Worm (Caenorhabditis elegans) whole organism, L1 larva: ENCODE data around the gene epc-1.

Experiments used
- C16A3.4 ChIP-seq: fragments of 150-350 bp; optimal IDR thresholded peaks from 2 replicates; lab custom pipeline; 2014; ENCODE audit warnings: missing biosample characterization, missing genetic modification characterization
- C34B4.2 ChIP-seq: sonication (generic microtip); optimal IDR thresholded peaks from 2 replicates; lab custom pipeline; 2017; ENCODE audit warnings: mild to moderate bottlenecking, missing genetic modification characterization, missing compliant biosample characterization
- alr-1 ChIP-seq: fragments of 200-800 bp; sonication (Bioruptor generic); optimal IDR thresholded peaks from 2 replicates; lab custom pipeline; 2018; ENCODE audit warnings: borderline replicate concordance, mild to moderate bottlenecking, missing genetic modification characterization, missing compliant biosample characterization
- aly-2 ChIP-seq: fragments of 150-350 bp; optimal IDR thresholded peaks from 2 replicates; lab custom pipeline; 2014; ENCODE audit warnings: missing biosample characterization, missing genetic modification characterization
- blmp-1 ChIP-seq: fragments of 150-350 bp; optimal IDR thresholded peaks from 2 replicates; lab custom pipeline; 2014; ENCODE audit warnings: missing biosample characterization, missing genetic modification characterization
- ceh-63 ChIP-seq: fragments of 200-800 bp; sonication (Bioruptor generic); optimal IDR thresholded peaks from 2 replicates; lab custom pipeline; 2018; ENCODE audit warnings: mild to moderate bottlenecking, missing genetic modification characterization, missing compliant biosample characterization
- ceh-8 ChIP-seq: fragments of 200-800 bp; sonication (Bioruptor generic); optimal IDR thresholded peaks from 2 replicates; lab custom pipeline; 2018; ENCODE audit warnings: mild to moderate bottlenecking, missing genetic modification characterization, moderate library complexity, missing compliant biosample characterization
- ceh-88 ChIP-seq: fragments of 200-800 bp; sonication (Bioruptor generic); IDR thresholded peaks from 2 replicates; pipeline ENCODE4 v1.3.6; 2022; ENCODE audit warnings: missing genetic modification characterization, missing compliant biosample characterization
- dpl-1 ChIP-seq, 3 experiments: fragments of 150-350 bp in 2 of 3; sonication (generic microtip) in 1 of 3; optimal IDR thresholded peaks; 2 replicates each; lab custom pipeline; 2014 to 2017; ENCODE audit warnings: missing biosample characterization in 3 of 3, missing genetic modification characterization in 3 of 3, missing genetic modification reagents in 3 of 3
- efl-1 ChIP-seq, 4 experiments: fragments of 150-350 bp; optimal IDR thresholded peaks in 3 of 4; peaks in 1 of 4; 1 replicate in 1 of 4; 2 replicates in 3 of 4; lab custom pipeline; 2014; ENCODE audit warnings: missing biosample characterization in 2 of 4, missing genetic modification characterization in 2 of 4, missing genetic modification reagents in 2 of 4
- efl-3 ChIP-seq: fragments of 200-800 bp; sonication (Bioruptor generic); optimal IDR thresholded peaks from 2 replicates; lab custom pipeline; 2018; ENCODE audit warnings: mild to moderate bottlenecking, missing genetic modification characterization, missing compliant biosample characterization
- egl-13 ChIP-seq: sonication (generic microtip); optimal IDR thresholded peaks from 2 replicates; lab custom pipeline; 2016; ENCODE audit warnings: missing genotype, missing genetic modification reagents, missing genetic modification characterization, missing compliant biosample characterization
- elt-3 ChIP-seq, 6 experiments: fragments of 150-350 bp in 1 of 6; sonication (generic microtip); optimal IDR thresholded peaks; 2 replicates each; lab custom pipeline; 2017 to 2018; ENCODE audit warnings: missing biosample characterization in 6 of 6, missing genetic modification characterization in 6 of 6, inconsistent platforms in 1 of 6
- ets-5 ChIP-seq: fragments of 200-800 bp; sonication (Bioruptor generic); IDR thresholded peaks from 2 replicates; pipeline ENCODE4 v1.3.6; 2022; ENCODE audit warnings: missing genetic modification characterization, missing compliant biosample characterization
- fkh-4 ChIP-seq: sonication (generic microtip); optimal IDR thresholded peaks from 2 replicates; lab custom pipeline; 2016; ENCODE audit warnings: missing compliant biosample characterization, missing genetic modification characterization, borderline replicate concordance
- fkh-8 ChIP-seq: sonication (generic microtip); optimal IDR thresholded peaks from 2 replicates; lab custom pipeline; 2016; ENCODE audit warnings: mild to moderate bottlenecking, missing genetic modification characterization, missing compliant biosample characterization
- hlh-4 ChIP-seq: sonication (generic microtip); optimal IDR thresholded peaks from 2 replicates; lab custom pipeline; 2016; ENCODE audit warnings: mild to moderate bottlenecking, missing genetic modification characterization, missing compliant biosample characterization
- irx-1 ChIP-seq: sonication (generic microtip); optimal IDR thresholded peaks from 2 replicates; lab custom pipeline; 2016; ENCODE audit warnings: missing genetic modification characterization, missing compliant biosample characterization
- isw-1 ChIP-seq: fragments of 200-800 bp; sonication (Bioruptor generic); IDR thresholded peaks from 2 replicates; pipeline ENCODE4 v1.3.6; 2022; ENCODE audit warnings: missing genetic modification characterization, missing compliant biosample characterization
- lin-13 ChIP-seq: fragments of 150-350 bp; optimal IDR thresholded peaks from 2 replicates; lab custom pipeline; 2014; ENCODE audit warnings: missing biosample characterization, missing genetic modification reagents, missing genetic modification characterization
- lin-14 ChIP-seq: fragments of 200-800 bp; sonication (Bioruptor generic); optimal IDR thresholded peaks from 2 replicates; lab custom pipeline; 2018; ENCODE audit warnings: mild to moderate bottlenecking, missing genetic modification characterization, moderate library complexity, missing compliant biosample characterization
- lin-15B ChIP-seq: fragments of 150-350 bp; sonication (generic microtip); optimal IDR thresholded peaks from 3 replicates; lab custom pipeline; 2014; ENCODE audit warnings: missing biosample characterization, missing genetic modification characterization
- lin-35 ChIP-seq, 2 experiments: fragments of 150-350 bp; optimal IDR thresholded peaks; 2 replicates each; lab custom pipeline; 2014; ENCODE audit warnings: missing biosample characterization in 2 of 2, missing genetic modification characterization in 2 of 2, missing genetic modification reagents in 2 of 2
- lin-39 ChIP-seq: fragments of 150-350 bp; optimal IDR thresholded peaks from 2 replicates; lab custom pipeline; 2014; ENCODE audit warnings: missing biosample characterization, missing genetic modification reagents, missing genetic modification characterization
- lir-3 ChIP-seq: sonication (generic microtip); optimal IDR thresholded peaks from 2 replicates; lab custom pipeline; 2016; ENCODE audit warnings: mild to moderate bottlenecking, missing genetic modification characterization, moderate library complexity, missing compliant biosample characterization; ENCODE audit not compliant: poor library complexity
- mab-9 ChIP-seq: fragments of 200-800 bp; sonication (Bioruptor generic); IDR thresholded peaks from 2 replicates; pipeline ENCODE4 v1.3.6; 2022; ENCODE audit warnings: missing genetic modification reagents, missing genetic modification characterization, missing compliant biosample characterization
- mef-2 ChIP-seq: fragments of 150-350 bp; optimal IDR thresholded peaks from 2 replicates; lab custom pipeline; 2014; ENCODE audit warnings: missing biosample characterization, missing genetic modification characterization
- nhr-12 ChIP-seq: sonication (generic microtip); optimal IDR thresholded peaks from 2 replicates; lab custom pipeline; 2017; ENCODE audit warnings: missing biosample characterization, missing genetic modification characterization
- nhr-19 ChIP-seq: fragments of 200-800 bp; sonication (Bioruptor generic); conservative IDR thresholded peaks from 2 replicates; pipeline ENCODE4 v1.3.6; 2022; ENCODE audit warnings: missing genetic modification characterization, missing compliant biosample characterization
- nhr-20 ChIP-seq: sonication (generic microtip); optimal IDR thresholded peaks from 2 replicates; lab custom pipeline; 2016; ENCODE audit warnings: mild to moderate bottlenecking, missing genetic modification characterization, missing compliant biosample characterization
- nhr-47 ChIP-seq: sonication (generic microtip); optimal IDR thresholded peaks from 2 replicates; lab custom pipeline; 2016; ENCODE audit warnings: mild to moderate bottlenecking, missing genetic modification characterization, moderate library complexity, missing compliant biosample characterization
- nhr-71 ChIP-seq: sonication (generic microtip); optimal IDR thresholded peaks from 2 replicates; lab custom pipeline; 2016; ENCODE audit warnings: mild to moderate bottlenecking, missing genetic modification characterization, moderate library complexity, missing compliant biosample characterization
- nhr-77 ChIP-seq: fragments of 150-350 bp; optimal IDR thresholded peaks from 2 replicates; lab custom pipeline; 2014; ENCODE audit warnings: missing biosample characterization, missing genetic modification characterization
- nhr-85 ChIP-seq: sonication (generic microtip); peaks from one replicate; lab custom pipeline; 2016; ENCODE audit warnings: missing genetic modification characterization, inconsistent platforms, missing compliant biosample characterization
- nhr-90 ChIP-seq: sonication (generic microtip); optimal IDR thresholded peaks from 2 replicates; lab custom pipeline; 2016; ENCODE audit warnings: mild to moderate bottlenecking, missing genetic modification characterization, missing compliant biosample characterization; ENCODE audit not compliant: poor library complexity
- rnt-1 ChIP-seq: sonication (generic microtip); optimal IDR thresholded peaks from 2 replicates; lab custom pipeline; 2016; ENCODE audit warnings: mild to moderate bottlenecking, missing genetic modification characterization, moderate library complexity, missing compliant biosample characterization
- snu-23 ChIP-seq: sonication (generic microtip); optimal IDR thresholded peaks from 2 replicates; lab custom pipeline; 2016; ENCODE audit warnings: missing genetic modification characterization, missing compliant biosample characterization
- sox-4 ChIP-seq: sonication (generic microtip); optimal IDR thresholded peaks from 2 replicates; lab custom pipeline; 2016; ENCODE audit warnings: missing genetic modification characterization, missing compliant biosample characterization
- swsn-7 ChIP-seq: sonication (generic microtip); optimal IDR thresholded peaks from 2 replicates; lab custom pipeline; 2016; ENCODE audit warnings: missing genetic modification characterization, missing compliant biosample characterization
- tbx-2 ChIP-seq: sonication (generic microtip); optimal IDR thresholded peaks from 2 replicates; lab custom pipeline; 2016; ENCODE audit warnings: missing genetic modification characterization, missing compliant biosample characterization
- tlp-1 ChIP-seq: fragments of 150-350 bp; optimal IDR thresholded peaks from 2 replicates; lab custom pipeline; 2014; ENCODE audit warnings: missing biosample characterization, missing genetic modification characterization
- unc-130 ChIP-seq: fragments of 150-350 bp; optimal IDR thresholded peaks from 2 replicates; lab custom pipeline; 2017; ENCODE audit warnings: missing biosample characterization, missing genetic modification characterization, inconsistent platforms
- unc-86 ChIP-seq: sonication (generic microtip); optimal IDR thresholded peaks from 2 replicates; lab custom pipeline; 2016; ENCODE audit warnings: missing genetic modification characterization, missing compliant biosample characterization
- vab-15 ChIP-seq: sonication (generic microtip); optimal IDR thresholded peaks from 2 replicates; lab custom pipeline; 2017; ENCODE audit warnings: missing genotype, mild to moderate bottlenecking, missing genetic modification characterization, missing compliant biosample characterization
- xbp-1 ChIP-seq: sonication (generic microtip); optimal IDR thresholded peaks from 2 replicates; lab custom pipeline; 2016; ENCODE audit warnings: missing genetic modification characterization, missing compliant biosample characterization
- ztf-4 ChIP-seq: fragments of 150-350 bp; optimal IDR thresholded peaks from 2 replicates; lab custom pipeline; 2014; ENCODE audit warnings: missing biosample characterization, missing genetic modification characterization

The epc-1 gene

ce11 chrIII:12625875-12626649, 17.7 kb upstream of the epc-1 start, which contains the start of gene pqn-80 (continued):
- TF ChIP-seq lin-13 = peak; percentile 6
- no peak for TF ChIP-seq vab-15 (tag; lab: Kevin White, UChicago)
- 0 out of 2 replicates have a peak, but pooled peaks have one; percentile 24 for TF ChIP-seq nhr-19 (GFP tag; lab: Robert Waterston, UW)
- TF ChIP-seq lin-39 (tag; lab: Kevin White, UChicago) = peak; percentile 48
- peak; percentile 32 for TF ChIP-seq aly-2
- TF ChIP-seq tbx-2 (tag; lab: Kevin White, UChicago) = peak; percentile 62
- TF ChIP-seq lir-3 (tag; lab: Kevin White, UChicago) = no peak
- peak; percentile 17 for TF ChIP-seq sox-4 (tag; lab: Kevin White, UChicago)
- peak; percentile 21 for TF ChIP-seq egl-13 (tag; lab: Kevin White, UChicago)
- TF ChIP-seq nhr-47 (tag; lab: Kevin White, UChicago) = peak; percentile 75
- TF ChIP-seq nhr-90 = peak; percentile 52
- TF ChIP-seq nhr-77 (tag; lab: Kevin White, UChicago) = peak; percentile 1
- peak; percentile 64 for TF ChIP-seq nhr-20
- TF ChIP-seq irx-1 (tag; lab: Kevin White, UChicago) = peak; percentile 18
- TF ChIP-seq swsn-7 (tag; lab: Kevin White, UChicago) = peak; percentile 56
- TF ChIP-seq fkh-8 = peak; percentile 44
- no peak for TF ChIP-seq ets-5 (GFP tag; lab: Robert Waterston, UW)
- no peak for TF ChIP-seq nhr-12 (tag; lab: Kevin White, UChicago)
- peak; percentile 65 for TF ChIP-seq C16A3.4 (tag; lab: Kevin White, UChicago)
- TF ChIP-seq lin-35 (GFP tag; optimal IDR thresholded peaks at IDR 0.05; lab: Kevin White, UChicago) = peak; percentile 93 to 97
- TF ChIP-seq nhr-71 (tag; lab: Kevin White, UChicago) = peak; percentile 80
- TF ChIP-seq unc-130 (tag; lab: Kevin White, UChicago) = peak; percentile 67
- TF ChIP-seq isw-1 (GFP tag; lab: Robert Waterston, UW) = no peak
- TF ChIP-seq snu-23 = peak; percentile 74
- peak; percentile 93 to 96 (median 95) for TF ChIP-seq dpl-1 (GFP tag; optimal IDR thresholded peaks at IDR 0.05; lab: Kevin White, UChicago)
- TF ChIP-seq lin-15B (tag; lab: Kevin White, UChicago) = peak; percentile 32
- TF ChIP-seq elt-3 (tag; optimal IDR thresholded peaks at IDR 0.05; lab: Kevin White, UChicago) = no peak

DNA sequence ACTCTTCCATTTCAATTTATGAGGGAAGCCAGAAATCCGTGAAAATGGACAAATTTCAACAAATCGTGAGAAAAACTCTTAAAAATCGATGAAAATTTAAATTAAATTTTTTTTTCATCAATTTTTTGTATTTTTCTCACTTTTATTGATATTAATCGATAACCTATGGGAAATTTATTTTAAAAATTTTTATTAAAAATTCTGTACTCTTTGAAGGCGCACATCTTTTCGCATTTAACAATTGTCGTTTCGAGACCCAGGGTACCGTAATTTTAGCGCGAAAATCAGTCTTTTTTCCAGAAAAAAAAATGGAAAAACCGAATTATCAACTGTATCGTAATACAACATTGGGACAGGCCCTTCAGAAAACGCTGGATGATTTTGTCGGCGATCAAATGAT, 16.1 kb upstream of the epc-1 start, which contains the start of gene gtf-2A2:
Gene gtf-2A2, plus strand, starts transcription at position 301 of the 400 bp plus-strand sequence.
- no peak for TF ChIP-seq mab-9
- TF ChIP-seq, all 84 proteins: peak for 0

ce11 chrIII:12616990-12617393, 8.6 kb upstream of the epc-1 start:
- TF ChIP-seq nhr-77 (tag; lab: Kevin White, UChicago) = peak; percentile 67
- TF ChIP-seq lin-14 (GFP tag; lab: Kevin White, UChicago) = peak; percentile 87
- TF ChIP-seq unc-86 (tag; lab: Kevin White, UChicago) = peak; percentile 55
- TF ChIP-seq snu-23 = peak; percentile 73
- no peak for TF ChIP-seq ceh-8 (GFP tag; lab: Kevin White, UChicago)
- TF ChIP-seq ceh-63 (GFP tag; lab: Kevin White, UChicago) = no peak
- peak; percentile 63 for TF ChIP-seq ztf-4 (tag; lab: Kevin White, UChicago)
- peak; percentile 44 for TF ChIP-seq C16A3.4 (tag; lab: Kevin White, UChicago)
- no peak for TF ChIP-seq fkh-4
- peak; percentile 87 for TF ChIP-seq blmp-1 (tag; lab: Kevin White, UChicago)
- TF ChIP-seq sox-4 (tag; lab: Kevin White, UChicago) = no peak
- no peak for TF ChIP-seq ceh-88
- TF ChIP-seq alr-1 = no peak
- TF ChIP-seq mef-2 = no peak
- peak; percentile 55 for TF ChIP-seq swsn-7 (tag; lab: Kevin White, UChicago)
- TF ChIP-seq efl-3 = no peak
- TF ChIP-seq xbp-1 = peak; percentile 36
- peak; percentile 74 for TF ChIP-seq nhr-19 (GFP tag; lab: Robert Waterston, UW)
- TF ChIP-seq rnt-1 = peak; percentile 31
- no peak for TF ChIP-seq hlh-4 (tag; lab: Kevin White, UChicago)
- no peak for TF ChIP-seq lin-15B (tag; lab: Kevin White, UChicago)
- no peak for TF ChIP-seq C34B4.2 (tag; lab: Kevin White, UChicago)
- peak; percentile 92 for TF ChIP-seq nhr-20
- peak; percentile 43 to 89 for TF ChIP-seq lin-35 (GFP tag; optimal IDR thresholded peaks at IDR 0.05; lab: Kevin White, UChicago)
- peak; percentile 96 for TF ChIP-seq nhr-85
- TF ChIP-seq tlp-1 = no peak
- peak; percentile 47 to 55 for TF ChIP-seq efl-1 (optimal IDR thresholded peaks at IDR 0.05; lab: Kevin White, UChicago)
- TF ChIP-seq efl-1 (GFP tag; optimal IDR thresholded peaks at IDR 0.05 in 1 of 2; lab: Kevin White, UChicago) = peak in 1 of 2 experiments; percentile 96
